Fruit fly (Drosophila melanogaster) whole organism, embryonic: ENCODE data around the gene Piezo.

ENCODE experiments used
- Ada2b ChIP-seq: fragments of 200-800 bp; sonication (Bioruptor generic); IDR thresholded peaks from 2 replicates; pipeline ENCODE4 v1.3.6; 2022; ENCODE audit warnings: missing biosample characterization, missing genetic modification characterization
- B-H2 ChIP-seq: fragments of 200-800 bp; sonication (Bioruptor generic); optimal IDR thresholded peaks from 2 replicates; lab custom pipeline; 2018; ENCODE audit warnings: missing biosample characterization, mild to moderate bottlenecking, missing genetic modification characterization
- Bdp1 ChIP-seq: fragments of 200-800 bp; sonication (Bioruptor generic); optimal IDR thresholded peaks from 3 replicates; lab custom pipeline; 2016; ENCODE audit warnings: missing biosample characterization, missing genetic modification characterization
- CG10366 ChIP-seq: fragments of 200-800 bp; sonication (Bioruptor generic); IDR thresholded peaks from 2 replicates; pipeline ENCODE4 v1.3.6; 2022; ENCODE audit warnings: missing biosample characterization, missing genetic modification characterization
- CG11695 ChIP-seq: fragments of 200-800 bp; sonication (Bioruptor generic); IDR thresholded peaks from 3 replicates; pipeline ENCODE4 v1.3.6; 2022; ENCODE audit warnings: missing biosample characterization, missing genetic modification characterization
- CG12659 ChIP-seq: fragments of 200-800 bp; sonication (Bioruptor generic); optimal IDR thresholded peaks from 3 replicates; lab custom pipeline; 2017; ENCODE audit warnings: mild to moderate bottlenecking, missing biosample characterization, missing genetic modification reagents, missing genetic modification characterization
- CG12744 ChIP-seq: fragments of 200-800 bp; sonication (Bioruptor generic); optimal IDR thresholded peaks from 2 replicates; lab custom pipeline; 2016; ENCODE audit warnings: missing biosample characterization, missing genetic modification characterization
- CG14441 ChIP-seq: fragments of 200-800 bp; sonication (Bioruptor generic); IDR thresholded peaks from 2 replicates; pipeline ENCODE4 v1.3.6; 2022; ENCODE audit warnings: missing biosample characterization, missing genetic modification characterization
- CG14667 ChIP-seq: fragments of 200-800 bp; sonication (Bioruptor generic); IDR thresholded peaks from 2 replicates; pipeline ENCODE4 v1.3.6; 2022; ENCODE audit warnings: missing biosample characterization, missing genetic modification characterization
- CG14710 ChIP-seq: fragments of 200-800 bp; sonication (Bioruptor generic); optimal IDR thresholded peaks from 3 replicates; lab custom pipeline; 2019; ENCODE audit warnings: missing biosample characterization, mild to moderate bottlenecking, missing genetic modification characterization, moderate library complexity
- CG1602 ChIP-seq: fragments of 200-800 bp; sonication (Bioruptor generic); optimal IDR thresholded peaks from 3 replicates; lab custom pipeline; 2016; ENCODE audit warnings: missing biosample characterization, missing genetic modification characterization
- CG1603 ChIP-seq: fragments of 200-800 bp; sonication (Bioruptor generic); optimal IDR thresholded peaks from 2 replicates; lab custom pipeline; 2019; ENCODE audit warnings: missing biosample characterization, mild to moderate bottlenecking, missing genetic modification characterization, moderate library complexity
- CG16813 ChIP-seq: fragments of 200-800 bp; sonication (Bioruptor generic); IDR thresholded peaks from 3 replicates; pipeline ENCODE4 v1.3.6; 2022; ENCODE audit warnings: missing biosample characterization, missing genetic modification characterization; ENCODE audit not compliant: partially characterized antibody
- CG17802 ChIP-seq: fragments of 200-800 bp; sonication (Bioruptor generic); optimal IDR thresholded peaks from 2 replicates; lab custom pipeline; 2018; ENCODE audit warnings: missing biosample characterization, mild to moderate bottlenecking, missing genetic modification characterization, moderate library complexity
- CG2712 ChIP-seq: fragments of 200-800 bp; optimal IDR thresholded peaks from 3 replicates; lab custom pipeline; 2019; ENCODE audit warnings: missing biosample characterization, mild to moderate bottlenecking, missing genetic modification characterization, moderate library complexity
- CG33557 ChIP-seq: fragments of 200-800 bp; sonication (Bioruptor generic); optimal IDR thresholded peaks from 2 replicates; lab custom pipeline; 2019; ENCODE audit warnings: missing biosample characterization, mild to moderate bottlenecking, missing genetic modification characterization, moderate library complexity
- CG3838 ChIP-seq: fragments of 200-800 bp; sonication (Bioruptor generic); optimal IDR thresholded peaks from 3 replicates; lab custom pipeline; 2016; ENCODE audit warnings: missing biosample characterization, missing genetic modification characterization
- CG4404 ChIP-seq: fragments of 200-800 bp; sonication (Bioruptor generic); IDR thresholded peaks from 2 replicates; pipeline ENCODE4 v1.3.6; 2022; ENCODE audit warnings: missing biosample characterization, missing genetic modification characterization
- CG6175 ChIP-seq: fragments of 200-800 bp; sonication (Bioruptor generic); IDR thresholded peaks from 3 replicates; pipeline ENCODE4 v1.3.6; 2022; ENCODE audit warnings: missing biosample characterization, missing genetic modification characterization
- CG6765 ChIP-seq: fragments of 200-800 bp; sonication (Bioruptor generic); optimal IDR thresholded peaks from 3 replicates; lab custom pipeline; 2017; ENCODE audit warnings: missing biosample characterization, mild to moderate bottlenecking, missing genetic modification characterization
- CG7963 ChIP-seq: fragments of 200-800 bp; sonication (Bioruptor generic); IDR thresholded peaks from 3 replicates; pipeline ENCODE4 v1.3.6; 2022; ENCODE audit warnings: missing biosample characterization, missing genetic modification characterization; ENCODE audit not compliant: partially characterized antibody
- CG8478 ChIP-seq: fragments of >200 bp; optimal IDR thresholded peaks from 2 replicates; lab custom pipeline; 2018
- CG9609 ChIP-seq: fragments of 200-800 bp; sonication (Bioruptor generic); optimal IDR thresholded peaks from 3 replicates; lab custom pipeline; 2016; ENCODE audit warnings: missing biosample characterization, missing genetic modification characterization
- CG9797 ChIP-seq: fragments of 200-800 bp; sonication (Bioruptor generic); optimal IDR thresholded peaks from 3 replicates; lab custom pipeline; 2018; ENCODE audit warnings: missing biosample characterization, mild to moderate bottlenecking, missing genetic modification characterization
- CG9932 ChIP-seq: fragments of 200-800 bp; sonication (Bioruptor generic); IDR thresholded peaks from 2 replicates; pipeline ENCODE4 v1.3.6; 2022; ENCODE audit warnings: missing biosample characterization, missing genetic modification characterization
- Camta ChIP-seq: fragments of 200-800 bp; sonication (Bioruptor generic); optimal IDR thresholded peaks from 2 replicates; lab custom pipeline; 2016; ENCODE audit warnings: missing biosample characterization, missing genetic modification characterization
- Dbx ChIP-seq: fragments of 200-800 bp; sonication (Bioruptor generic); IDR thresholded peaks from 3 replicates; pipeline ENCODE4 v1.3.6; 2022; ENCODE audit warnings: missing biosample characterization, missing genetic modification characterization
- Doc2 ChIP-seq: fragments of 200-800 bp; sonication (Bioruptor generic); IDR thresholded peaks from 2 replicates; pipeline ENCODE4 v1.3.6; 2022; ENCODE audit warnings: missing biosample characterization, missing genetic modification characterization
- ERR ChIP-seq: fragments of 200-800 bp; sonication (Bioruptor generic); optimal IDR thresholded peaks from 2 replicates; lab custom pipeline; 2016; ENCODE audit warnings: missing biosample characterization, missing genetic modification characterization
- Fer3 ChIP-seq: fragments of 200-800 bp; sonication (Bioruptor generic); optimal IDR thresholded peaks from 2 replicates; lab custom pipeline; 2018; ENCODE audit warnings: missing biosample characterization, mild to moderate bottlenecking, missing genetic modification characterization, moderate library complexity
- Hr78 ChIP-seq, 2 experiments: fragments of 200-800 bp in 1 of 2; fragments of >200 bp in 1 of 2; sonication (Bioruptor generic) in 1 of 2; optimal IDR thresholded peaks; 2 replicates each; lab custom pipeline; 2017 to 2019; ENCODE audit warnings: missing biosample characterization in 2 of 2, missing genetic modification characterization in 2 of 2, mild to moderate bottlenecking in 1 of 2, moderate library complexity in 1 of 2
- Kr ChIP-seq: fragments of 200-800 bp; sonication (Bioruptor generic); optimal IDR thresholded peaks from 2 replicates; lab custom pipeline; 2017; ENCODE audit warnings: missing biosample characterization, mild to moderate bottlenecking, missing genetic modification characterization
- MTF-1 ChIP-seq: fragments of 200-800 bp; sonication (Bioruptor generic); optimal IDR thresholded peaks from 2 replicates; lab custom pipeline; 2018; ENCODE audit warnings: missing biosample characterization, mild to moderate bottlenecking, missing genetic modification characterization, borderline replicate concordance
- Mad ChIP-seq: fragments of 200-800 bp; sonication (Bioruptor generic); optimal IDR thresholded peaks from 2 replicates; lab custom pipeline; 2016; ENCODE audit warnings: missing biosample characterization, missing genetic modification characterization
- Meics ChIP-seq: fragments of 200-800 bp; sonication (Bioruptor generic); optimal IDR thresholded peaks from 2 replicates; lab custom pipeline; 2017; ENCODE audit warnings: missing biosample characterization, mild to moderate bottlenecking, missing genetic modification characterization
- Rx ChIP-seq: fragments of 200-800 bp; sonication (Bioruptor generic); IDR thresholded peaks from 2 replicates; pipeline ENCODE4 v1.3.6; 2022; ENCODE audit warnings: missing biosample characterization, missing genetic modification characterization
- Scr ChIP-seq: fragments of 200-800 bp; sonication (Bioruptor generic); IDR thresholded peaks from 2 replicates; pipeline ENCODE4 v1.3.6; 2022; ENCODE audit warnings: missing biosample characterization, missing genetic modification characterization; ENCODE audit not compliant: partially characterized antibody
- Side ChIP-seq: fragments of 200-800 bp; sonication (Bioruptor generic); optimal IDR thresholded peaks from 2 replicates; lab custom pipeline; 2016; ENCODE audit warnings: missing biosample characterization, missing genetic modification characterization
- Sin3A ChIP-seq: fragments of >200 bp; optimal IDR thresholded peaks from 2 replicates; lab custom pipeline; 2018
- YL-1 ChIP-seq: fragments of 200-800 bp; sonication (Bioruptor generic); optimal IDR thresholded peaks from 3 replicates; lab custom pipeline; 2017; ENCODE audit warnings: missing biosample characterization, mild to moderate bottlenecking, missing genetic modification characterization
- al ChIP-seq: fragments of 200-800 bp; sonication (Bioruptor generic); IDR thresholded peaks from 2 replicates; pipeline ENCODE4 v1.3.6; 2022; ENCODE audit warnings: missing biosample characterization, missing genetic modification characterization
- cg ChIP-seq: fragments of 200-800 bp; sonication (Bioruptor generic); optimal IDR thresholded peaks from 3 replicates; lab custom pipeline; 2019; ENCODE audit warnings: missing biosample characterization, mild to moderate bottlenecking, missing genetic modification characterization, moderate library complexity
- danr ChIP-seq: fragments of 200-800 bp; sonication (Bioruptor generic); IDR thresholded peaks from 2 replicates; pipeline ENCODE4 v1.3.6; 2022; ENCODE audit warnings: missing biosample characterization, missing genetic modification characterization
- lab ChIP-seq: fragments of 200-800 bp; sonication (Bioruptor generic); optimal IDR thresholded peaks from 3 replicates; lab custom pipeline; 2017; ENCODE audit warnings: missing biosample characterization, missing genetic modification characterization, mild to moderate bottlenecking, moderate library complexity, missing genetic modification reagents
- mld ChIP-seq: fragments of 200-800 bp; sonication (Bioruptor generic); IDR thresholded peaks from 3 replicates; pipeline ENCODE4 v1.3.6; 2022; ENCODE audit warnings: missing biosample characterization, missing genetic modification characterization; ENCODE audit not compliant: partially characterized antibody
- pb ChIP-seq: fragments of 200-800 bp; sonication (Bioruptor generic); optimal IDR thresholded peaks from 3 replicates; lab custom pipeline; 2016; ENCODE audit warnings: missing biosample characterization, missing genetic modification characterization
- pzg ChIP-seq: fragments of 200-800 bp; sonication (Bioruptor generic); optimal IDR thresholded peaks from 3 replicates; lab custom pipeline; 2018; ENCODE audit warnings: missing biosample characterization, mild to moderate bottlenecking, missing genetic modification characterization, moderate library complexity
- sob ChIP-seq: fragments of 200-800 bp; sonication (Bioruptor generic); IDR thresholded peaks from 2 replicates; pipeline ENCODE4 v1.3.6; 2022; ENCODE audit warnings: missing biosample characterization, missing genetic modification characterization
- toy ChIP-seq: fragments of 200-800 bp; sonication (Bioruptor generic); IDR thresholded peaks from 2 replicates; pipeline ENCODE4 v1.3.6; 2022; ENCODE audit warnings: missing biosample characterization, missing genetic modification characterization
- usp ChIP-seq: fragments of >200 bp; optimal IDR thresholded peaks from 2 replicates; lab custom pipeline; 2017; ENCODE audit warnings: missing biosample characterization, missing genetic modification characterization
- zfh1 ChIP-seq: fragments of 200-800 bp; sonication (Bioruptor generic); IDR thresholded peaks from 3 replicates; pipeline ENCODE4 v1.3.6; 2022; ENCODE audit warnings: missing biosample characterization, missing genetic modification characterization

Piezo gene

DNA sequence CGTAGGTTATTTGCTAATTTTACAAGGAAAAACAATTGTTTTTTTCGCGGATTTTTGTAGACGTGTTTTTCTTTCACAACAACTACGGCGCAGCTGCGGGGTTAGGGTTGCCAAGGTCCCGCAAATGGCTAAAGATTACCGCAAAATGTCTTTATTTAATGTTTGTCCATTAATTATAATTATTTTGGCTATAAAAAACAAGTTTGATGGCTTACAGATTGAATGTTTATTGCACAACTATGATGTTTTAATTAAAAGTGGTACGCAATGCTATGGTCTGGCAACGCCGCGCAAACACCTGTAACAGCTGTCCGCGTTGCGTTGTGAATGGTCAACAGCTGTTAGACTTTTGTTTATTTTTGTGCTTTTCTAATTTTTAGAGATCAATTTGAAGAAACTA lies 6.2 kb upstream of the Piezo start (continued):
- TF ChIP-seq usp (GFP tag; lab: Kevin White, UChicago) (no peak), Sin3A (lab: Kevin White, UChicago) (peak; percentile 62), Hr78 (GFP tag; optimal IDR thresholded peaks at IDR 0.05; lab: Kevin White, UChicago) (no peak), CG1603 (tag; lab: Kevin White, UChicago) (peak; percentile 74), CG8478 (lab: Kevin White, UChicago) (no peak), Scr (GFP tag; lab: Robert Waterston, UW) (no peak), pzg (GFP tag; lab: Kevin White, UChicago) (peak; percentile 76), cg (no peak), Dbx (peak; percentile 49; the same call in 1 of the 3 replicates), danr (GFP tag; lab: Robert Waterston, UW) (peak; percentile 43; the same call in 1 of the 2 replicates), lab (peak; percentile 81), Side (GFP tag; lab: Kevin White, UChicago) (peak; percentile 69), sob (GFP tag; lab: Robert Waterston, UW) (peak; percentile 62), CG1602 (GFP tag; lab: Kevin White, UChicago) (no peak), Bdp1 (GFP tag; lab: Kevin White, UChicago) (peak; percentile 68), CG6175 (GFP tag; lab: Robert Waterston, UW) (no peak), Rx (GFP tag; lab: Robert Waterston, UW) (peak; percentile 43; the same call in 1 of the 2 replicates), CG33557 (GFP tag; lab: Kevin White, UChicago) (peak; percentile 34), CG3838 (GFP tag; lab: Kevin White, UChicago) (no peak), ERR (no peak), CG9797 (GFP tag; lab: Kevin White, UChicago) (peak; percentile 23), CG14667 (peak; percentile 58), CG6765 (GFP tag; lab: Kevin White, UChicago) (no peak), toy (GFP tag; lab: Robert Waterston, UW) (no peak), MTF-1 (GFP tag; lab: Kevin White, UChicago) (peak; percentile 47), CG12744 (peak; percentile 10), CG7963 (GFP tag; lab: Robert Waterston, UW) (no peak), CG10366 (GFP tag; lab: Robert Waterston, UW) (peak; percentile 68), pb (peak; percentile 37), CG14710 (tag; lab: Kevin White, UChicago) (peak; percentile 77), CG11695 (GFP tag; lab: Robert Waterston, UW) (peak; percentile 71; the same call in 2 of the 3 replicates), CG17802 (tag; lab: Kevin White, UChicago) (no peak), CG12659 (GFP tag; lab: Kevin White, UChicago) (peak; percentile 66), Camta (GFP tag; lab: Kevin White, UChicago) (peak; percentile 50), CG2712 (tag; lab: Kevin White, UChicago) (peak; percentile 75), CG16813 (0 out of 3 replicates have a peak, but pooled peaks have one; percentile 16), zfh1 (GFP tag; lab: Robert Waterston, UW) (peak; percentile 70; the same call in 2 of the 3 replicates), Fer3 (tag; lab: Kevin White, UChicago) (peak; percentile 76), al (peak; percentile 37; the same call in 1 of the 2 replicates), Meics (GFP tag; lab: Kevin White, UChicago) (peak; percentile 75), CG4404 (peak; percentile 52), Mad (GFP tag; lab: Kevin White, UChicago) (peak; percentile 71), YL-1 (GFP tag; lab: Kevin White, UChicago) (peak; percentile 81), CG9932 (GFP tag; lab: Robert Waterston, UW) (peak; percentile 73), CG9609 (GFP tag; lab: Kevin White, UChicago) (peak; percentile 41), Ada2b (GFP tag; lab: Robert Waterston, UW) (peak; percentile 51; the same call in 1 of the 2 replicates), CG14441 (GFP tag; lab: Robert Waterston, UW) (peak; percentile 75), Kr (no peak), mld (GFP tag; lab: Robert Waterston, UW) (no peak), Doc2 (GFP tag; lab: Robert Waterston, UW) (no peak), B-H2 (GFP tag; lab: Kevin White, UChicago) (peak; percentile 80)
